Worm (Caenorhabditis elegans) whole organism, L1 larva: ENCODE data around the gene C25F6.8.

Source experiments
- F16B12.6 ChIP-seq: fragments of 150-350 bp; optimal IDR thresholded peaks from 2 replicates; lab custom pipeline; 2014; ENCODE audit warnings: missing biosample characterization, missing genetic modification characterization
- Y116A8C.19 ChIP-seq: sonication (generic microtip); optimal IDR thresholded peaks from 2 replicates; lab custom pipeline; 2016; ENCODE audit warnings: missing compliant biosample characterization, missing genetic modification characterization, borderline replicate concordance
- aha-1 ChIP-seq: fragments of 150-350 bp; optimal IDR thresholded peaks from 2 replicates; lab custom pipeline; 2014; ENCODE audit warnings: missing biosample characterization, missing genetic modification characterization
- alr-1 ChIP-seq: fragments of 200-800 bp; sonication (Bioruptor generic); optimal IDR thresholded peaks from 2 replicates; lab custom pipeline; 2018; ENCODE audit warnings: borderline replicate concordance, mild to moderate bottlenecking, missing genetic modification characterization, missing compliant biosample characterization
- aly-2 ChIP-seq: fragments of 150-350 bp; optimal IDR thresholded peaks from 2 replicates; lab custom pipeline; 2014; ENCODE audit warnings: missing biosample characterization, missing genetic modification characterization
- ama-1 ChIP-seq: fragments of 150-350 bp; optimal IDR thresholded peaks from 2 replicates; lab custom pipeline; 2014
- blmp-1 ChIP-seq: fragments of 150-350 bp; optimal IDR thresholded peaks from 2 replicates; lab custom pipeline; 2014; ENCODE audit warnings: missing biosample characterization, missing genetic modification characterization
- ceh-82 ChIP-seq, 3 experiments: fragments of 150-350 bp in 1 of 3; sonication (generic microtip) in 2 of 3; optimal IDR thresholded peaks; 2 replicates each; lab custom pipeline; 2014 to 2017; ENCODE audit warnings: missing biosample characterization in 3 of 3, missing genetic modification characterization in 3 of 3
- dpl-1 ChIP-seq, 3 experiments: fragments of 150-350 bp in 2 of 3; sonication (generic microtip) in 1 of 3; optimal IDR thresholded peaks; 2 replicates each; lab custom pipeline; 2014 to 2017; ENCODE audit warnings: missing biosample characterization in 3 of 3, missing genetic modification characterization in 3 of 3, missing genetic modification reagents in 3 of 3
- dsc-1 ChIP-seq: sonication (generic microtip); optimal IDR thresholded peaks from 2 replicates; lab custom pipeline; 2016; ENCODE audit warnings: mild to moderate bottlenecking, missing genetic modification characterization, missing compliant biosample characterization
- efl-1 ChIP-seq, 4 experiments: fragments of 150-350 bp; optimal IDR thresholded peaks in 3 of 4; peaks in 1 of 4; 1 replicate in 1 of 4; 2 replicates in 3 of 4; lab custom pipeline; 2014; ENCODE audit warnings: missing biosample characterization in 2 of 4, missing genetic modification characterization in 2 of 4, missing genetic modification reagents in 2 of 4
- efl-3 ChIP-seq: fragments of 200-800 bp; sonication (Bioruptor generic); optimal IDR thresholded peaks from 2 replicates; lab custom pipeline; 2018; ENCODE audit warnings: mild to moderate bottlenecking, missing genetic modification characterization, missing compliant biosample characterization
- egl-13 ChIP-seq: sonication (generic microtip); optimal IDR thresholded peaks from 2 replicates; lab custom pipeline; 2016; ENCODE audit warnings: missing genotype, missing genetic modification reagents, missing genetic modification characterization, missing compliant biosample characterization
- elt-3 ChIP-seq, 6 experiments: fragments of 150-350 bp in 1 of 6; sonication (generic microtip); optimal IDR thresholded peaks; 2 replicates each; lab custom pipeline; 2017 to 2018; ENCODE audit warnings: missing biosample characterization in 6 of 6, missing genetic modification characterization in 6 of 6, inconsistent platforms in 1 of 6
- ets-5 ChIP-seq: fragments of 200-800 bp; sonication (Bioruptor generic); IDR thresholded peaks from 2 replicates; pipeline ENCODE4 v1.3.6; 2022; ENCODE audit warnings: missing genetic modification characterization, missing compliant biosample characterization
- fos-1 ChIP-seq: fragments of 150-350 bp; optimal IDR thresholded peaks from 2 replicates; lab custom pipeline; 2014; ENCODE audit warnings: missing biosample characterization, missing genetic modification characterization
- hlh-4 ChIP-seq: sonication (generic microtip); optimal IDR thresholded peaks from 2 replicates; lab custom pipeline; 2016; ENCODE audit warnings: mild to moderate bottlenecking, missing genetic modification characterization, missing compliant biosample characterization
- irx-1 ChIP-seq: sonication (generic microtip); optimal IDR thresholded peaks from 2 replicates; lab custom pipeline; 2016; ENCODE audit warnings: missing genetic modification characterization, missing compliant biosample characterization
- isw-1 ChIP-seq: fragments of 200-800 bp; sonication (Bioruptor generic); IDR thresholded peaks from 2 replicates; pipeline ENCODE4 v1.3.6; 2022; ENCODE audit warnings: missing genetic modification characterization, missing compliant biosample characterization
- lin-13 ChIP-seq: fragments of 150-350 bp; optimal IDR thresholded peaks from 2 replicates; lab custom pipeline; 2014; ENCODE audit warnings: missing biosample characterization, missing genetic modification reagents, missing genetic modification characterization
- lin-14 ChIP-seq: fragments of 200-800 bp; sonication (Bioruptor generic); optimal IDR thresholded peaks from 2 replicates; lab custom pipeline; 2018; ENCODE audit warnings: mild to moderate bottlenecking, missing genetic modification characterization, moderate library complexity, missing compliant biosample characterization
- lin-15B ChIP-seq: fragments of 150-350 bp; sonication (generic microtip); optimal IDR thresholded peaks from 3 replicates; lab custom pipeline; 2014; ENCODE audit warnings: missing biosample characterization, missing genetic modification characterization
- lin-35 ChIP-seq, 2 experiments: fragments of 150-350 bp; optimal IDR thresholded peaks; 2 replicates each; lab custom pipeline; 2014; ENCODE audit warnings: missing biosample characterization in 2 of 2, missing genetic modification characterization in 2 of 2, missing genetic modification reagents in 2 of 2
- lin-39 ChIP-seq: fragments of 150-350 bp; optimal IDR thresholded peaks from 2 replicates; lab custom pipeline; 2014; ENCODE audit warnings: missing biosample characterization, missing genetic modification reagents, missing genetic modification characterization
- lsy-2 ChIP-seq, 2 experiments: fragments of 150-350 bp; optimal IDR thresholded peaks; 2 replicates each; lab custom pipeline; 2014; ENCODE audit warnings: missing biosample characterization in 2 of 2, missing genetic modification characterization in 2 of 2
- mab-9 ChIP-seq: fragments of 200-800 bp; sonication (Bioruptor generic); IDR thresholded peaks from 2 replicates; pipeline ENCODE4 v1.3.6; 2022; ENCODE audit warnings: missing genetic modification reagents, missing genetic modification characterization, missing compliant biosample characterization
- mdl-1 ChIP-seq, 2 experiments: fragments of 150-350 bp; optimal IDR thresholded peaks; 2 replicates each; lab custom pipeline; 2014 to 2017; ENCODE audit warnings: missing biosample characterization in 2 of 2, missing genetic modification characterization in 2 of 2, inconsistent platforms in 1 of 2
- mef-2 ChIP-seq: fragments of 150-350 bp; optimal IDR thresholded peaks from 2 replicates; lab custom pipeline; 2014; ENCODE audit warnings: missing biosample characterization, missing genetic modification characterization
- nhr-11 ChIP-seq: fragments of 150-350 bp; optimal IDR thresholded peaks from 2 replicates; lab custom pipeline; 2014; ENCODE audit warnings: missing biosample characterization, missing genetic modification characterization
- nhr-20 ChIP-seq: sonication (generic microtip); optimal IDR thresholded peaks from 2 replicates; lab custom pipeline; 2016; ENCODE audit warnings: mild to moderate bottlenecking, missing genetic modification characterization, missing compliant biosample characterization
- nhr-237 ChIP-seq: fragments of 150-350 bp; optimal IDR thresholded peaks from 2 replicates; lab custom pipeline; 2014; ENCODE audit warnings: missing biosample characterization, missing genetic modification characterization
- nhr-71 ChIP-seq: sonication (generic microtip); optimal IDR thresholded peaks from 2 replicates; lab custom pipeline; 2016; ENCODE audit warnings: mild to moderate bottlenecking, missing genetic modification characterization, moderate library complexity, missing compliant biosample characterization
- nhr-84 ChIP-seq: sonication (generic microtip); optimal IDR thresholded peaks from 2 replicates; lab custom pipeline; 2017; ENCODE audit warnings: missing biosample characterization, missing genetic modification characterization
- nhr-85 ChIP-seq: sonication (generic microtip); peaks from one replicate; lab custom pipeline; 2016; ENCODE audit warnings: missing genetic modification characterization, inconsistent platforms, missing compliant biosample characterization
- pag-3 ChIP-seq: sonication (generic microtip); optimal IDR thresholded peaks from 2 replicates; lab custom pipeline; 2017; ENCODE audit warnings: missing genetic modification characterization, mild to moderate bottlenecking, missing compliant biosample characterization, antibody characterized with exemption, borderline replicate concordance; ENCODE audit not compliant: insufficient read depth
- pax-3 ChIP-seq: fragments of 200-800 bp; sonication (Bioruptor generic); optimal IDR thresholded peaks from 2 replicates; lab custom pipeline; 2018; ENCODE audit warnings: mild to moderate bottlenecking, missing genetic modification characterization, moderate library complexity, missing compliant biosample characterization
- pqm-1 ChIP-seq: sonication (generic microtip); optimal IDR thresholded peaks from 3 replicates; lab custom pipeline; 2017; ENCODE audit warnings: missing biosample characterization, missing genetic modification characterization
- rnt-1 ChIP-seq: sonication (generic microtip); optimal IDR thresholded peaks from 2 replicates; lab custom pipeline; 2016; ENCODE audit warnings: mild to moderate bottlenecking, missing genetic modification characterization, moderate library complexity, missing compliant biosample characterization
- snpc-4 ChIP-seq: fragments of 150-350 bp; optimal IDR thresholded peaks from 2 replicates; lab custom pipeline; 2014; ENCODE audit warnings: missing biosample characterization, missing genetic modification characterization
- snu-23 ChIP-seq: sonication (generic microtip); optimal IDR thresholded peaks from 2 replicates; lab custom pipeline; 2016; ENCODE audit warnings: missing genetic modification characterization, missing compliant biosample characterization
- sox-4 ChIP-seq: sonication (generic microtip); optimal IDR thresholded peaks from 2 replicates; lab custom pipeline; 2016; ENCODE audit warnings: missing genetic modification characterization, missing compliant biosample characterization
- sptf-1 ChIP-seq: fragments of 150-350 bp; optimal IDR thresholded peaks from 2 replicates; lab custom pipeline; 2014; ENCODE audit warnings: missing biosample characterization, missing genetic modification characterization
- sup-37 ChIP-seq: fragments of 200-800 bp; sonication (Bioruptor generic); optimal IDR thresholded peaks from 2 replicates; lab custom pipeline; 2018; ENCODE audit warnings: mild to moderate bottlenecking, missing genetic modification characterization, missing compliant biosample characterization
- tlp-1 ChIP-seq: fragments of 150-350 bp; optimal IDR thresholded peaks from 2 replicates; lab custom pipeline; 2014; ENCODE audit warnings: missing biosample characterization, missing genetic modification characterization
- unc-130 ChIP-seq: fragments of 150-350 bp; optimal IDR thresholded peaks from 2 replicates; lab custom pipeline; 2017; ENCODE audit warnings: missing biosample characterization, missing genetic modification characterization, inconsistent platforms
- unc-30 ChIP-seq: sonication (generic microtip); optimal IDR thresholded peaks from 2 replicates; lab custom pipeline; 2017; ENCODE audit warnings: missing biosample characterization, missing genetic modification characterization
- unc-62 ChIP-seq: fragments of 150-350 bp; optimal IDR thresholded peaks from 2 replicates; lab custom pipeline; 2014; ENCODE audit warnings: missing biosample characterization, missing genetic modification reagents, missing genetic modification characterization
- unc-86 ChIP-seq: sonication (generic microtip); optimal IDR thresholded peaks from 2 replicates; lab custom pipeline; 2016; ENCODE audit warnings: missing genetic modification characterization, missing compliant biosample characterization
- vab-15 ChIP-seq: sonication (generic microtip); optimal IDR thresholded peaks from 2 replicates; lab custom pipeline; 2017; ENCODE audit warnings: missing genotype, mild to moderate bottlenecking, missing genetic modification characterization, missing compliant biosample characterization
- ztf-11 ChIP-seq, 2 experiments: sonication (generic microtip); optimal IDR thresholded peaks; 2 replicates each; lab custom pipeline; 2016 to 2017; ENCODE audit warnings: missing genetic modification characterization in 2 of 2, missing biosample characterization in 1 of 2, missing compliant biosample characterization in 1 of 2

The C25F6.8 gene

ce11 chrX:5429335-5429734, 18.7 kb upstream of the C25F6.8 start (continued):
- TF ChIP-seq lin-13 (GFP tag; lab: Kevin White, UChicago) (peak; percentile 96), pax-3 (tag; lab: Kevin White, UChicago) (peak; percentile 89), pag-3 (no peak), nhr-237 (tag; lab: Kevin White, UChicago) (peak; percentile 95), unc-30 (no peak), blmp-1 (tag; lab: Kevin White, UChicago) (peak; percentile 43), nhr-11 (peak; percentile 95), dpl-1 (GFP tag; optimal IDR thresholded peaks at IDR 0.05; lab: Kevin White, UChicago) (peak; percentile 35 to 67 (median 62)), lin-35 (GFP tag; optimal IDR thresholded peaks at IDR 0.05; lab: Kevin White, UChicago) (peak; percentile 70 to 93), pqm-1 (peak; percentile 91), unc-62 (GFP tag; lab: Kevin White, UChicago) (no peak), sptf-1 (tag; lab: Kevin White, UChicago) (no peak), lin-14 (GFP tag; lab: Kevin White, UChicago) (peak; percentile 95), F16B12.6 (tag; lab: Kevin White, UChicago) (no peak), aha-1 (tag; lab: Kevin White, UChicago) (peak; percentile 81), ama-1 (lab: Kevin White, UChicago) (no peak), nhr-20 (peak; percentile 98), lsy-2 (tag; optimal IDR thresholded peaks at IDR 0.05; lab: Kevin White, UChicago) (peak; percentile 90), mdl-1 (tag; optimal IDR thresholded peaks at IDR 0.05; lab: Kevin White, UChicago) (peak; percentile 0 to 96), sox-4 (tag; lab: Kevin White, UChicago) (peak; percentile 97), Y116A8C.19 (tag; lab: Kevin White, UChicago) (no peak), hlh-4 (tag; lab: Kevin White, UChicago) (peak; percentile 27), ceh-82 (tag; optimal IDR thresholded peaks at IDR 0.05; lab: Kevin White, UChicago) (peak; percentile 98 to 99 (median 98)), vab-15 (tag; lab: Kevin White, UChicago) (peak; percentile 81), rnt-1 (tag; lab: Kevin White, UChicago) (peak; percentile 97), efl-1 (optimal IDR thresholded peaks at IDR 0.05; lab: Kevin White, UChicago) (peak; percentile 81 to 88), efl-1 (GFP tag; optimal IDR thresholded peaks at IDR 0.05 in 1 of 2; lab: Kevin White, UChicago) (peak in 1 of 2 experiments; percentile 98), snpc-4 (tag; lab: Kevin White, UChicago) (peak; percentile 83), nhr-85 (peak; percentile 98), fos-1 (peak; percentile 96), nhr-84 (no peak), aly-2 (peak; percentile 94), mab-9 (GFP tag; lab: Robert Waterston, UW) (peak; percentile 93), snu-23 (GFP tag; lab: Kevin White, UChicago) (peak; percentile 99), alr-1 (tag; lab: Kevin White, UChicago) (no peak), ztf-11 (tag; optimal IDR thresholded peaks at IDR 0.05; lab: Kevin White, UChicago) (peak in 1 of 2 experiments; percentile 95), sup-37 (GFP tag; lab: Kevin White, UChicago) (peak; percentile 91), mef-2 (tag; lab: Kevin White, UChicago) (peak; percentile 93), lin-15B (tag; lab: Kevin White, UChicago) (no peak), ets-5 (no peak), lin-39 (tag; lab: Kevin White, UChicago) (peak; percentile 95), unc-86 (peak; percentile 93), unc-130 (peak; percentile 83), dsc-1 (tag; lab: Kevin White, UChicago) (peak; percentile 100), efl-3 (GFP tag; lab: Kevin White, UChicago) (peak; percentile 89), elt-3 (tag; optimal IDR thresholded peaks at IDR 0.05; lab: Kevin White, UChicago) (peak; percentile 65 to 98 (median 86)), tlp-1 (no peak), irx-1 (tag; lab: Kevin White, UChicago) (peak; percentile 97), nhr-71 (peak; percentile 97), isw-1 (peak; percentile 84), egl-13 (tag; lab: Kevin White, UChicago) (peak; percentile 95)
